Fruit fly (Drosophila melanogaster) whole organism, wandering third instar larva: ENCODE data around the gene Or30a.

Experiments
- Abd-B ChIP-seq: fragments of >200 bp; optimal IDR thresholded peaks from 2 replicates; lab custom pipeline; 2017; ENCODE audit warnings: missing biosample characterization, missing genetic modification characterization
- CG32264 ChIP-seq: fragments of 200-800 bp; sonication (Bioruptor generic); optimal IDR thresholded peaks from 2 replicates; lab custom pipeline; 2016; ENCODE audit warnings: missing biosample characterization, missing genetic modification characterization
- CG9705 ChIP-seq: fragments of 200-800 bp; sonication (Bioruptor generic); optimal IDR thresholded peaks from 2 replicates; lab custom pipeline; 2018; ENCODE audit warnings: missing biosample characterization, mild to moderate bottlenecking, missing genetic modification characterization
- CrebA ChIP-seq: fragments of 200-800 bp; sonication (Bioruptor generic); optimal IDR thresholded peaks from 2 replicates; lab custom pipeline; 2016; ENCODE audit warnings: missing biosample characterization, mild to moderate bottlenecking, missing genetic modification characterization, borderline replicate concordance
- Dfd ChIP-seq: fragments of >200 bp; optimal IDR thresholded peaks from 2 replicates; lab custom pipeline; 2017; ENCODE audit warnings: missing biosample characterization, missing genetic modification characterization
- GATAd ChIP-seq: sonication (Bioruptor generic); optimal IDR thresholded peaks from 2 replicates; lab custom pipeline; 2016; ENCODE audit warnings: missing biosample characterization, missing genetic modification characterization
- HLH106 ChIP-seq: fragments of 200-800 bp; optimal IDR thresholded peaks from 3 replicates; lab custom pipeline; 2019; ENCODE audit warnings: missing biosample characterization, mild to moderate bottlenecking, missing genetic modification characterization, moderate library complexity
- Hnf4 ChIP-seq: fragments of 200-800 bp; sonication (Bioruptor generic); optimal IDR thresholded peaks from 2 replicates; lab custom pipeline; 2016; ENCODE audit warnings: missing biosample characterization, mild to moderate bottlenecking, missing genetic modification characterization
- Hr83 ChIP-seq: fragments of 200-300 bp; sonication (Bioruptor generic); optimal IDR thresholded peaks from 2 replicates; lab custom pipeline; 2016; ENCODE audit warnings: missing biosample characterization, mild to moderate bottlenecking, missing genetic modification characterization, moderate library complexity; ENCODE audit not compliant: poor library complexity, severe bottlenecking
- Jra ChIP-seq: sonication (Bioruptor generic); optimal IDR thresholded peaks from 2 replicates; lab custom pipeline; 2016; ENCODE audit warnings: missing biosample characterization, missing genetic modification characterization
- Mio ChIP-seq: sonication (Bioruptor generic); optimal IDR thresholded peaks from 2 replicates; lab custom pipeline; 2016; ENCODE audit warnings: missing biosample characterization, missing genetic modification characterization
- Myc ChIP-seq: fragments of >200 bp; optimal IDR thresholded peaks from 2 replicates; lab custom pipeline; 2017
- N ChIP-seq: fragments of >200 bp; optimal IDR thresholded peaks from 2 replicates; lab custom pipeline; 2018; ENCODE audit warnings: missing biosample characterization, missing external identifiers, missing genetic modification characterization
- OdsH ChIP-seq: fragments of 200-800 bp; sonication (Bioruptor generic); optimal IDR thresholded peaks from 2 replicates; lab custom pipeline; 2016; ENCODE audit warnings: missing biosample characterization, mild to moderate bottlenecking, missing genetic modification characterization
- Rel ChIP-seq, 2 experiments: fragments of 200-800 bp; sonication (Bioruptor generic) in 1 of 2; optimal IDR thresholded peaks; 2 replicates in 1 of 2; 3 replicates in 1 of 2; lab custom pipeline; 2016 to 2019; ENCODE audit warnings: mild to moderate bottlenecking in 2 of 2, missing biosample characterization in 2 of 2, missing genetic modification characterization in 2 of 2, moderate library complexity in 1 of 2
- br ChIP-seq: fragments of 200-800 bp; sonication (Bioruptor generic); optimal IDR thresholded peaks from 2 replicates; lab custom pipeline; 2016; ENCODE audit warnings: missing biosample characterization, missing genetic modification characterization
- brk ChIP-seq: fragments of 200-800 bp; sonication (Bioruptor generic); optimal IDR thresholded peaks from 2 replicates; lab custom pipeline; 2016; ENCODE audit warnings: missing biosample characterization, mild to moderate bottlenecking, missing genetic modification characterization
- dl ChIP-seq, 2 experiments: fragments of 175-275, 200-275 bp in 1 of 2; fragments of 200-275 bp in 1 of 2; sonication (Bioruptor generic); optimal IDR thresholded peaks; lab custom pipeline; 2018; ENCODE audit warnings: mild to moderate bottlenecking in 2 of 2, missing biosample characterization in 2 of 2, missing genetic modification characterization in 2 of 2, moderate library complexity in 2 of 2; ENCODE audit not compliant: partially characterized antibody in 2 of 2, insufficient read depth in 1 of 2
- dmrt93B ChIP-seq: fragments of 200-800 bp; sonication (Bioruptor generic); optimal IDR thresholded peaks from 2 replicates; lab custom pipeline; 2018; ENCODE audit warnings: missing biosample characterization, mild to moderate bottlenecking, missing genetic modification characterization
- dsf ChIP-seq: sonication (Bioruptor generic); optimal IDR thresholded peaks from 2 replicates; lab custom pipeline; 2016; ENCODE audit warnings: missing biosample characterization, missing genetic modification characterization, borderline replicate concordance
- ey ChIP-seq: fragments of 200-800 bp; sonication (Bioruptor generic); optimal IDR thresholded peaks from 2 replicates; lab custom pipeline; 2016; ENCODE audit warnings: missing biosample characterization, missing genetic modification characterization
- foxo ChIP-seq, 2 experiments: fragments of 200-800 bp; sonication (Bioruptor generic); optimal IDR thresholded peaks; 2 replicates in 1 of 2; 3 replicates in 1 of 2; lab custom pipeline; 2016 to 2017; ENCODE audit warnings: missing biosample characterization in 2 of 2, missing genetic modification characterization in 2 of 2
- fru ChIP-seq: fragments of 200-800 bp; sonication (Bioruptor generic); optimal IDR thresholded peaks from 3 replicates; lab custom pipeline; 2016; ENCODE audit warnings: missing biosample characterization, mild to moderate bottlenecking, missing genetic modification characterization
- jim ChIP-seq: fragments of 175-275, 200-325 bp; sonication (Bioruptor generic); optimal IDR thresholded peaks from 2 replicates; lab custom pipeline; 2016; ENCODE audit warnings: missing biosample characterization, mild to moderate bottlenecking, missing genetic modification characterization
- lola ChIP-seq: fragments of >200 bp; optimal IDR thresholded peaks from 2 replicates; lab custom pipeline; 2017; ENCODE audit warnings: missing biosample characterization, missing genetic modification characterization
- pan ChIP-seq: fragments of >200 bp; optimal IDR thresholded peaks from 2 replicates; lab custom pipeline; 2017
- psq ChIP-seq: fragments of 200-800 bp; sonication (Bioruptor generic); optimal IDR thresholded peaks from 3 replicates; lab custom pipeline; 2017; ENCODE audit warnings: missing biosample characterization, mild to moderate bottlenecking, missing genetic modification characterization, moderate library complexity
- rgr ChIP-seq: fragments of 200-800 bp; sonication (Bioruptor generic); optimal IDR thresholded peaks from 3 replicates; lab custom pipeline; 2016; ENCODE audit warnings: missing biosample characterization, mild to moderate bottlenecking, missing genetic modification characterization
- sage ChIP-seq: fragments of 200-800 bp; sonication (Bioruptor generic); optimal IDR thresholded peaks from 2 replicates; lab custom pipeline; 2016; ENCODE audit warnings: missing biosample characterization, mild to moderate bottlenecking, missing genetic modification characterization
- sv ChIP-seq: fragments of 200-800 bp; sonication (Bioruptor generic); optimal IDR thresholded peaks from 3 replicates; lab custom pipeline; 2016; ENCODE audit warnings: missing biosample characterization, missing genetic modification characterization
- tai ChIP-seq: sonication (Bioruptor generic); optimal IDR thresholded peaks from 2 replicates; lab custom pipeline; 2016; ENCODE audit warnings: missing biosample characterization, missing genetic modification characterization
- usp ChIP-seq: fragments of >200 bp; optimal IDR thresholded peaks from 2 replicates; lab custom pipeline; 2017; ENCODE audit warnings: missing biosample characterization, missing genetic modification characterization
- woc ChIP-seq: sonication (Bioruptor generic); optimal IDR thresholded peaks from 2 replicates; lab custom pipeline; 2016; ENCODE audit warnings: missing biosample characterization, mild to moderate bottlenecking, missing genetic modification characterization

The Or30a gene

DNA sequence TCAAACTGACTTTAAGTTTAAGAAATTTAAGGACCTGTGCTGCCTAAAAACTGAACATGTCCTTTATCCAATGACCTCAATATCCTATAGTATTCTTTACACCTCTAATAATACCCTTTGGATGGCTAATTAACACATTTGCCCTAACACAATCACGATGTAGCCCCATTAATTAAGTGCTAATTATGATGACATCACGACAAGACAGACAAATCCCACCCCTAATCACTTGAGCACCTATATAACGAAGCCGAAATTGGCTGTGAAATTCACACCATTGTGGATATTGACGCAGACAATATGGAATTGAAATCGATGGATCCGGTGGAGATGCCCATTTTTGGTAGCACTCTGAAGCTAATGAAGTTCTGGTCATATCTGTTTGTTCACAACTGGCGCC lies at the start of gene Or30a:
TSS of gene Or30a (plus strand) at position 301 of the 400 bp plus-strand sequence.
- TF ChIP-seq tai: no peak
- TF ChIP-seq CrebA: no peak
- no peak for TF ChIP-seq Myc
- no peak for TF ChIP-seq foxo (GFP tag; optimal IDR thresholded peaks at IDR 0.05; lab: Kevin White, UChicago)

DNA sequence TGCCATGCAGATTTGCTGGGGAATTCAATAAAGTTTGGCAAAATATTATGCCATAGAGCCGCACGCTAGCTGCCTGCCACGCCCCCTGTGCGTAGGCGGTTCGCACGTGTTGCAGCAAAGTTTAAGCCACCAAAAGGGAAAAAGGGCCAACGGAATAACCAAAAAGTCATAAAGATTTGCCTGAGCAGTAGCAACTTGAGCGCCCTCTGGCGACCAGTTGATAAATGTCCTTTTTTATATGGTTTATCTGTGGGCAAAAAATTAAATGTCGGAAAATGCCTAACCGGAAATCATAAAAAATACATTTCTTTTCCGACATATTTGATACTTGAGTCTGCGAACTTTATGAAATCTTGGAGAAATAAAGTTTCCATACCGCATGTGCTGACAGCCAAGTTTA lies 44.5 kb upstream of the Or30a start:
- TF ChIP-seq GATAd (GFP tag; lab: Kevin White, UChicago) (no peak), OdsH (GFP tag; lab: Kevin White, UChicago) (no peak), N (GFP tag; lab: Kevin White, UChicago) (no peak), CG9705 (GFP tag; lab: Kevin White, UChicago) (no peak), sv (GFP tag; lab: Kevin White, UChicago) (no peak), ey (no peak), usp (GFP tag; lab: Kevin White, UChicago) (no peak), Dfd (GFP tag; lab: Kevin White, UChicago) (no peak), tai (no peak), br (GFP tag; lab: Kevin White, UChicago) (no peak), CrebA (no peak), pan (no peak), woc (GFP tag; lab: Kevin White, UChicago) (no peak), lola (GFP tag; lab: Kevin White, UChicago) (no peak), Abd-B (GFP tag; lab: Kevin White, UChicago) (no peak), Hr83 (GFP tag; lab: Kevin White, UChicago) (no peak), foxo (GFP tag; optimal IDR thresholded peaks at IDR 0.05; lab: Kevin White, UChicago) (no peak), dmrt93B (no peak), Myc (no peak), fru (no peak)

DNA sequence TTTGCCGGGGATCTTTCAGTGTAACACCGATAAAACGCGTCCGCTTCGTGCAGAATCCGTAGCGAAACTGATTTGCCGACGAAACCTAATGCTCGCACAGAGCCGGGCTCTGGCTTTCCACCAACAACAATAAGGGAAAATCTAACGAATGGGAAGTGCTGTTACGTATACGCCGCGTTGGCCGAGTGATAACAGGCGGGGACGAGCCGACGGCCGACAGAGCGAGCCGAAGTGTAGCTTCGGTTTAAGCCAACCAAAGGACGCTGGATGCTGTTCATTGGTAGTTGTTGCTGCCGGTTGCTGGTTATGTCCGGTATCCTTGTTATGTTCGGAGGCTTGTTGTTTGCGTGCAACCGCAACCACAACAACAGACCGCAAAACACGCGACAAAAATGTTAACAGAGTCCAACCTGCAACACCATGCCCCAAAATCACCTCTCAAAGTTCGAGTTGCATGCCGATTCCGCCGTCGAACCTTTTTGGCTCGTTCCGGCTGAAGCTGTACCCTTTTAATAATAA lies 40.5 kb upstream of the Or30a start, which contains the start of gene DIP-zeta:
TSS of gene DIP-zeta (minus strand) at position 71 of the 519 bp plus-strand sequence.
- no peak for TF ChIP-seq rgr (GFP tag; lab: Kevin White, UChicago)
- no peak for TF ChIP-seq usp (GFP tag; lab: Kevin White, UChicago)
- no peak for TF ChIP-seq Abd-B (GFP tag; lab: Kevin White, UChicago)
- no peak for TF ChIP-seq Myc
- TF ChIP-seq CG32264 (GFP tag; lab: Kevin White, UChicago): no peak
- TF ChIP-seq HLH106 (tag; lab: Kevin White, UChicago): no peak
- TF ChIP-seq GATAd (GFP tag; lab: Kevin White, UChicago): no peak
- no peak for TF ChIP-seq jim
- no peak for TF ChIP-seq psq (GFP tag; lab: Kevin White, UChicago)
- no peak for TF ChIP-seq pan
- no peak for TF ChIP-seq Hr83 (GFP tag; lab: Kevin White, UChicago)
- TF ChIP-seq brk (GFP tag; lab: Kevin White, UChicago): no peak
- TF ChIP-seq sv (GFP tag; lab: Kevin White, UChicago): no peak
- no peak for TF ChIP-seq sage (GFP tag; lab: Kevin White, UChicago)
- TF ChIP-seq Hnf4 (GFP tag; lab: Kevin White, UChicago): no peak
- no peak for TF ChIP-seq Dfd (GFP tag; lab: Kevin White, UChicago)
- TF ChIP-seq dsf (GFP tag; lab: Kevin White, UChicago): no peak

DNA sequence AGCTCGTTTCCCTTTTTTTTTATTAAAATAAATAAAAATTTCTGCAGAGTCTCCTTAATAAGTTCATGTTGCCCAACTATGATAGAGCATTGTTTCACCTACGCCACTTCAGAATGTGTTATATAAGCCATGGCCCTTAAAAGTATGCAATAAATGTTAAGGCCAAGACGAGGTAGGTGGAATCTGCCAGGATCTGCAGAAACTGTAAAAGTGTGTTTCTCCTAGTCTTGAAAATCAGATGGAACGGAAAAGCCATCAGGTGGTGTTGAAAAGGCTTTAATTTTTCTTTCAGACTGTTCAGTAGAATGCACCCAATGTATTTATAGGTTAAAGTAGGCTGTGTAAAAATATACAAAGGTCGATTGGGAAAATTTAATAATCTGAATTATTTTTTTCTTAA lies 34.8 kb upstream of the Or30a start, which contains the start of gene CG12439:
TSS of gene CG12439 (plus strand) at position 301 of the 400 bp plus-strand sequence.
- TF ChIP-seq br (GFP tag; lab: Kevin White, UChicago) (no peak), Mio (GFP tag; lab: Kevin White, UChicago) (no peak), Jra (GFP tag; lab: Kevin White, UChicago) (no peak), dl (GFP tag; optimal IDR thresholded peaks at IDR 0.05; lab: Kevin White, UChicago; ENCODE audit: insufficient read depth in 1 of 2, partially characterized antibody in 2 of 2) (no peak), OdsH (GFP tag; lab: Kevin White, UChicago) (no peak), psq (GFP tag; lab: Kevin White, UChicago) (no peak), Rel (GFP tag; optimal IDR thresholded peaks at IDR 0.05; lab: Kevin White, UChicago) (no peak), Rel (tag; optimal IDR thresholded peaks at IDR 0.05; lab: Kevin White, UChicago) (no peak), Myc (no peak), CG9705 (GFP tag; lab: Kevin White, UChicago) (no peak), dmrt93B (no peak), foxo (GFP tag; optimal IDR thresholded peaks at IDR 0.05; lab: Kevin White, UChicago) (no peak), sv (GFP tag; lab: Kevin White, UChicago) (no peak), rgr (GFP tag; lab: Kevin White, UChicago) (no peak), usp (GFP tag; lab: Kevin White, UChicago) (no peak), Hr83 (GFP tag; lab: Kevin White, UChicago) (no peak), N (GFP tag; lab: Kevin White, UChicago) (no peak)
